Fruit fly (Drosophila melanogaster) whole organism, prepupa: Measurements from ENCODE around the gene CG11927.

Experiments used
- Blimp-1 ChIP-seq: fragments of 200-800 bp; sonication (Bioruptor generic); optimal IDR thresholded peaks from 3 replicates; lab custom pipeline; 2017; ENCODE audit warnings: missing biosample characterization, missing genetic modification characterization, mild to moderate bottlenecking, moderate library complexity, missing genetic modification reagents
- CG10669 ChIP-seq: fragments of 200-800 bp; sonication (Bioruptor generic); optimal IDR thresholded peaks from 3 replicates; lab custom pipeline; 2018; ENCODE audit warnings: missing biosample characterization, mild to moderate bottlenecking, missing genetic modification characterization, moderate library complexity
- CG11762 ChIP-seq: fragments of 200-800 bp; sonication (Bioruptor generic); optimal IDR thresholded peaks from 3 replicates; lab custom pipeline; 2016; ENCODE audit warnings: missing biosample characterization, missing genetic modification characterization; ENCODE audit not compliant: insufficient read depth
- CG11902 ChIP-seq: fragments of 200-800 bp; sonication (Bioruptor generic); optimal IDR thresholded peaks from 3 replicates; lab custom pipeline; 2016; ENCODE audit warnings: missing biosample characterization, missing genetic modification characterization
- CG1621 ChIP-seq: fragments of 200-800 bp; sonication (Bioruptor generic); optimal IDR thresholded peaks from 3 replicates; lab custom pipeline; 2018; ENCODE audit warnings: missing biosample characterization, mild to moderate bottlenecking, missing genetic modification characterization
- CG3032 ChIP-seq: fragments of 200-800 bp; optimal IDR thresholded peaks from 2 replicates; lab custom pipeline; 2019; ENCODE audit warnings: missing biosample characterization, mild to moderate bottlenecking, missing genetic modification characterization, moderate library complexity
- CG31627 ChIP-seq: fragments of 200-800 bp; sonication (Bioruptor generic); optimal IDR thresholded peaks from 3 replicates; lab custom pipeline; 2016; ENCODE audit warnings: missing biosample characterization, missing genetic modification characterization
- CG32006 ChIP-seq: fragments of 200-800 bp; sonication (Bioruptor generic); optimal IDR thresholded peaks from 3 replicates; lab custom pipeline; 2017; ENCODE audit warnings: missing biosample characterization, mild to moderate bottlenecking, missing genetic modification characterization
- CG34406 ChIP-seq: fragments of 200-800 bp; sonication (Bioruptor generic); optimal IDR thresholded peaks from 3 replicates; lab custom pipeline; 2016; ENCODE audit warnings: missing biosample characterization, missing genetic modification characterization
- CG4318 ChIP-seq: fragments of 200-800 bp; sonication (Bioruptor generic); optimal IDR thresholded peaks from 3 replicates; lab custom pipeline; 2017; ENCODE audit warnings: missing biosample characterization, mild to moderate bottlenecking, missing genetic modification characterization
- CG6163 ChIP-seq: fragments of 200-800 bp; sonication (Bioruptor generic); IDR thresholded peaks from 3 replicates; pipeline ENCODE4 v1.3.6; 2022; ENCODE audit warnings: missing biosample characterization, missing genetic modification characterization
- CG6276 ChIP-seq: fragments of 200-800 bp; sonication (Bioruptor generic); optimal IDR thresholded peaks from 2 replicates; lab custom pipeline; 2017; ENCODE audit warnings: missing biosample characterization, mild to moderate bottlenecking, missing genetic modification characterization
- CG6792 ChIP-seq: fragments of 200-800 bp; sonication (Bioruptor generic); optimal IDR thresholded peaks from 3 replicates; lab custom pipeline; 2016; ENCODE audit warnings: missing biosample characterization, missing genetic modification characterization
- CG6808 ChIP-seq: fragments of 200-800 bp; sonication (Bioruptor generic); optimal IDR thresholded peaks from 3 replicates; lab custom pipeline; 2017; ENCODE audit warnings: missing biosample characterization, missing genetic modification characterization, mild to moderate bottlenecking, moderate library complexity, missing genetic modification reagents
- CG6854 ChIP-seq: fragments of 200-800 bp; sonication (Bioruptor generic); optimal IDR thresholded peaks from 2 replicates; lab custom pipeline; 2017; ENCODE audit warnings: missing biosample characterization, mild to moderate bottlenecking, missing genetic modification characterization
- CG7368 ChIP-seq: fragments of 200-800 bp; sonication (Bioruptor generic); optimal IDR thresholded peaks from 3 replicates; lab custom pipeline; 2016; ENCODE audit warnings: missing biosample characterization, missing genetic modification characterization
- CG8119 ChIP-seq: fragments of 200-800 bp; sonication (Bioruptor generic); IDR thresholded peaks from 3 replicates; pipeline ENCODE4 v1.3.6; 2022; ENCODE audit warnings: missing biosample characterization, missing genetic modification characterization
- CG8319 ChIP-seq: fragments of 200-800 bp; sonication (Bioruptor generic); optimal IDR thresholded peaks from 3 replicates; lab custom pipeline; 2016; ENCODE audit warnings: missing biosample characterization, missing genetic modification characterization
- CG8632 ChIP-seq: fragments of 200-800 bp; sonication (Bioruptor generic); optimal IDR thresholded peaks from 3 replicates; lab custom pipeline; 2016; ENCODE audit warnings: missing biosample characterization, missing genetic modification characterization
- CG9139 ChIP-seq: fragments of 200-800 bp; sonication (Bioruptor generic); optimal IDR thresholded peaks from 3 replicates; lab custom pipeline; 2017; ENCODE audit warnings: missing biosample characterization, mild to moderate bottlenecking, missing genetic modification characterization
- Eip75B ChIP-seq: fragments of 200-800 bp; sonication (Bioruptor generic); optimal IDR thresholded peaks from 3 replicates; lab custom pipeline; 2016; ENCODE audit warnings: missing biosample characterization, missing genetic modification characterization
- Eip78C ChIP-seq: fragments of 200-800 bp; sonication (Bioruptor generic); peaks from one replicate; lab custom pipeline; 2016; ENCODE audit warnings: missing biosample characterization, missing genetic modification characterization
- Ets21C ChIP-seq: fragments of 200-800 bp; sonication (Bioruptor generic); optimal IDR thresholded peaks from 3 replicates; lab custom pipeline; 2016; ENCODE audit warnings: missing biosample characterization, missing genetic modification characterization
- Ets96B ChIP-seq: fragments of 200-800 bp; optimal IDR thresholded peaks from 2 replicates; lab custom pipeline; 2019; ENCODE audit warnings: missing biosample characterization, mild to moderate bottlenecking, missing genetic modification characterization, moderate library complexity
- Gug ChIP-seq: fragments of 200-800 bp; sonication (Bioruptor generic); IDR thresholded peaks from 2 replicates; pipeline ENCODE4 v1.3.6; 2022; ENCODE audit warnings: missing biosample characterization, missing genetic modification characterization
- Hr39 ChIP-seq: fragments of 200-800 bp; sonication (Bioruptor generic); optimal IDR thresholded peaks from 2 replicates; lab custom pipeline; 2016; ENCODE audit warnings: missing biosample characterization, missing genetic modification characterization
- Hr4 ChIP-seq: fragments of 200-800 bp; sonication (Bioruptor generic); optimal IDR thresholded peaks from 3 replicates; lab custom pipeline; 2016; ENCODE audit warnings: missing biosample characterization, missing genetic modification characterization
- Met ChIP-seq: fragments of 200-800 bp; sonication (Bioruptor generic); optimal IDR thresholded peaks from 3 replicates; lab custom pipeline; 2016; ENCODE audit warnings: missing biosample characterization, missing genetic modification characterization
- OdsH ChIP-seq: fragments of 200-800 bp; sonication (Bioruptor generic); optimal IDR thresholded peaks from 3 replicates; lab custom pipeline; 2016; ENCODE audit warnings: missing biosample characterization, missing genetic modification characterization
- Smox ChIP-seq: fragments of 200-800 bp; sonication (Bioruptor generic); optimal IDR thresholded peaks from 3 replicates; lab custom pipeline; 2016; ENCODE audit warnings: missing biosample characterization, missing genetic modification characterization
- Sox14 ChIP-seq: fragments of 200-800 bp; sonication (Bioruptor generic); optimal IDR thresholded peaks from 3 replicates; lab custom pipeline; 2016; ENCODE audit warnings: missing biosample characterization, missing genetic modification characterization
- Sox15 ChIP-seq: fragments of 200-800 bp; sonication (Bioruptor generic); optimal IDR thresholded peaks from 3 replicates; lab custom pipeline; 2016; ENCODE audit warnings: missing biosample characterization, missing genetic modification characterization
- achi ChIP-seq: fragments of 200-800 bp; sonication (Bioruptor generic); optimal IDR thresholded peaks from 3 replicates; lab custom pipeline; 2016; ENCODE audit warnings: missing biosample characterization, missing genetic modification characterization
- cyc ChIP-seq: fragments of 200-800 bp; sonication (Bioruptor generic); optimal IDR thresholded peaks from 3 replicates; lab custom pipeline; 2016; ENCODE audit warnings: missing biosample characterization, missing genetic modification characterization
- dsx ChIP-seq: fragments of 200-800 bp; optimal IDR thresholded peaks from 3 replicates; lab custom pipeline; 2019; ENCODE audit warnings: missing biosample characterization, mild to moderate bottlenecking, missing genetic modification characterization, moderate library complexity; ENCODE audit not compliant: poor library complexity, severe bottlenecking
- eg ChIP-seq: fragments of 200-800 bp; sonication (Bioruptor generic); IDR thresholded peaks from 3 replicates; pipeline ENCODE4 v1.3.6; 2022; ENCODE audit warnings: missing biosample characterization, missing genetic modification characterization
- esn ChIP-seq: fragments of 200-800 bp; sonication (Bioruptor generic); optimal IDR thresholded peaks from 2 replicates; lab custom pipeline; 2016; ENCODE audit warnings: missing biosample characterization, mild to moderate bottlenecking, missing genetic modification characterization, moderate library complexity
- fd59A ChIP-seq: fragments of 200-800 bp; sonication (Bioruptor generic); optimal IDR thresholded peaks from 2 replicates; lab custom pipeline; 2017; ENCODE audit warnings: missing biosample characterization, mild to moderate bottlenecking, missing genetic modification characterization, missing genetic modification reagents
- fd85E ChIP-seq: fragments of 200-800 bp; sonication (Bioruptor generic); optimal IDR thresholded peaks from 3 replicates; lab custom pipeline; 2016; ENCODE audit warnings: missing biosample characterization, missing genetic modification characterization
- fkh ChIP-seq: fragments of 200-800 bp; sonication (Bioruptor generic); optimal IDR thresholded peaks from 3 replicates; lab custom pipeline; 2017; ENCODE audit warnings: missing biosample characterization, mild to moderate bottlenecking, missing genetic modification characterization, moderate library complexity
- lz ChIP-seq: fragments of 200-800 bp; sonication (Bioruptor generic); optimal IDR thresholded peaks from 3 replicates; lab custom pipeline; 2016; ENCODE audit warnings: missing biosample characterization, missing genetic modification characterization
- net ChIP-seq: fragments of 200-800 bp; sonication (Bioruptor generic); optimal IDR thresholded peaks from 3 replicates; lab custom pipeline; 2016; ENCODE audit warnings: missing biosample characterization, missing genetic modification characterization
- pdm3 ChIP-seq: fragments of 200-800 bp; sonication (Bioruptor generic); optimal IDR thresholded peaks from 3 replicates; lab custom pipeline; 2016; ENCODE audit warnings: missing biosample characterization, missing genetic modification characterization
- salr ChIP-seq, 2 experiments: fragments of 200-800 bp; sonication (Bioruptor generic); optimal IDR thresholded peaks; 3 replicates each; lab custom pipeline; 2016 to 2018; ENCODE audit warnings: missing biosample characterization in 2 of 2, missing genetic modification characterization in 2 of 2, mild to moderate bottlenecking in 1 of 2
- ss ChIP-seq, 2 experiments: fragments of 200-800 bp; sonication (Bioruptor generic); optimal IDR thresholded peaks; 2 replicates in 1 of 2; 3 replicates in 1 of 2; lab custom pipeline; 2017 to 2018; ENCODE audit warnings: mild to moderate bottlenecking in 2 of 2, missing biosample characterization in 2 of 2, missing genetic modification characterization in 2 of 2, moderate library complexity in 1 of 2
- svp ChIP-seq: fragments of 200-800 bp; sonication (Bioruptor generic); peaks from one replicate; lab custom pipeline; 2016; ENCODE audit warnings: missing biosample characterization, missing genetic modification characterization
- topi ChIP-seq: fragments of 200-800 bp; sonication (Bioruptor generic); optimal IDR thresholded peaks from 3 replicates; lab custom pipeline; 2016; ENCODE audit warnings: missing biosample characterization, missing genetic modification characterization
- vri ChIP-seq: fragments of 200-800 bp; sonication (Bioruptor generic); optimal IDR thresholded peaks from 3 replicates; lab custom pipeline; 2016; ENCODE audit warnings: missing biosample characterization, mild to moderate bottlenecking, missing genetic modification characterization

The CG11927 gene

dm6 chr2L:4883023-4883392 lies 35.4 kb downstream of the CG11927 start, which contains the start of the genes Cf2 and CG3008:
TSS of gene Cf2 (minus strand) at chr2L:4883107.
TSS of gene CG3008 (plus strand) at chr2L:4883298.
- no peak for TF ChIP-seq cyc
- no peak for TF ChIP-seq Hr39 (GFP tag; lab: Kevin White, UChicago)
- peak; percentile 60 for TF ChIP-seq Sox14 (GFP tag; lab: Kevin White, UChicago)
- TF ChIP-seq CG11762 (GFP tag; lab: Kevin White, UChicago) = no peak
- no peak for TF ChIP-seq CG11902 (GFP tag; lab: Kevin White, UChicago)
- no peak for TF ChIP-seq pdm3 (GFP tag; lab: Kevin White, UChicago)
- TF ChIP-seq CG34406 (GFP tag; lab: Kevin White, UChicago) = no peak
- TF ChIP-seq fd85E (GFP tag; lab: Kevin White, UChicago) = no peak
- no peak for TF ChIP-seq eg
- no peak for TF ChIP-seq CG31627 (GFP tag; lab: Kevin White, UChicago)
- no peak for TF ChIP-seq ss (GFP tag; optimal IDR thresholded peaks at IDR 0.05; lab: Kevin White, UChicago)
- no peak for TF ChIP-seq achi (GFP tag; lab: Kevin White, UChicago)
- no peak for TF ChIP-seq Sox15
- no peak for TF ChIP-seq Met
- no peak for TF ChIP-seq CG8319
- TF ChIP-seq dsx (GFP tag; lab: Kevin White, UChicago) = no peak
- no peak for TF ChIP-seq Smox (GFP tag; lab: Kevin White, UChicago)
- no peak for TF ChIP-seq CG6276 (GFP tag; lab: Kevin White, UChicago)
- no peak for TF ChIP-seq Ets21C (GFP tag; lab: Kevin White, UChicago)
- TF ChIP-seq esn (GFP tag; lab: Kevin White, UChicago) = peak; percentile 44
- TF ChIP-seq topi (GFP tag; lab: Kevin White, UChicago) = no peak
- no peak for TF ChIP-seq CG4318
- TF ChIP-seq CG6808 (GFP tag; lab: Kevin White, UChicago) = no peak
- TF ChIP-seq salr (GFP tag; optimal IDR thresholded peaks at IDR 0.05; lab: Kevin White, UChicago) = no peak
- TF ChIP-seq CG7368 (GFP tag; lab: Kevin White, UChicago) = no peak
- no peak for TF ChIP-seq CG1621 (tag; lab: Kevin White, UChicago)
- TF ChIP-seq CG6792 = no peak
- TF ChIP-seq fkh = no peak
- no peak for TF ChIP-seq CG9139 (GFP tag; lab: Kevin White, UChicago)
- peak; percentile 7 for TF ChIP-seq CG3032 (tag; lab: Kevin White, UChicago)
- peak; percentile 8 for TF ChIP-seq vri (GFP tag; lab: Kevin White, UChicago)
- TF ChIP-seq CG32006 (GFP tag; lab: Kevin White, UChicago) = no peak
- no peak for TF ChIP-seq Blimp-1 (GFP tag; lab: Kevin White, UChicago)
- TF ChIP-seq fd59A (GFP tag; lab: Kevin White, UChicago) = no peak
- no peak for TF ChIP-seq CG10669 (GFP tag; lab: Kevin White, UChicago)
- TF ChIP-seq CG8119 (GFP tag; lab: Robert Waterston, UW) = no peak
- TF ChIP-seq CG8632 (GFP tag; lab: Kevin White, UChicago) = no peak
- no peak for TF ChIP-seq CG6163 (GFP tag; lab: Robert Waterston, UW)
- peak; percentile 8 for TF ChIP-seq Hr4 (GFP tag; lab: Kevin White, UChicago)
- no peak for TF ChIP-seq Eip75B (GFP tag; lab: Kevin White, UChicago)
- no peak for TF ChIP-seq OdsH (GFP tag; lab: Kevin White, UChicago)
- TF ChIP-seq net (GFP tag; lab: Kevin White, UChicago) = no peak
- no peak for TF ChIP-seq Ets96B (tag; lab: Kevin White, UChicago)
- no peak for TF ChIP-seq Gug
- TF ChIP-seq svp (GFP tag; lab: Kevin White, UChicago) = no peak
- no peak for TF ChIP-seq CG6854 (GFP tag; lab: Kevin White, UChicago)
- TF ChIP-seq lz = peak; percentile 22
- TF ChIP-seq Eip78C (GFP tag; lab: Kevin White, UChicago) = peak; percentile 73
